Worm (Caenorhabditis elegans) whole organism, midembryonic: ENCODE data around the gene C54G7.1.

Source experiments
- flt-1 ChIP-seq: fragments of 200-800 bp; sonication (Bioruptor generic); IDR thresholded peaks from 2 replicates; pipeline ENCODE4 v1.3.6; 2022; ENCODE audit warnings: missing genetic modification characterization, missing compliant biosample characterization
- ztf-23 ChIP-seq: fragments of 200-800 bp; sonication (Bioruptor generic); IDR thresholded peaks from 2 replicates; pipeline ENCODE4 v1.3.6; 2022; ENCODE audit warnings: missing genetic modification reagents, missing genetic modification characterization, missing compliant biosample characterization

DNA sequence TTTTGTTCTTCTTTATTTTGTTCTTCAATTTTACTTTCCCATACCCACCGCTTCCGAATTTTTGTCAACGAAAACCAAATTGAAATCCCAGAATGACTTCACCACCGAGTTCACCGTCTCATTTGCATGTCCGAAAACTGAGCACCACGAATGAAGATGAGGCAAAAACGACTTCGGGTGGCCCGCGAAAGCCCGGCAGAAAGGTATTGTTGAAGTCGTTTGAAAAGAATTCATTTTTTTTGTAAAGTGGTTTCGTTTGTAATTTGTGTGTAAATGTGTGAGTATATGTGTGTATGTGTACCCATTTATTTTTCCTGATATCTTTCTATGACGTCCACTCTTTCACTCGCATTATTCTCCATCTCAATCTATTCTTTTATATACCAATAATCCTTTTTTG lies 14.2 kb downstream of the C54G7.1 start, which contains the start of gene C38C5.1:
- TF ChIP-seq flt-1 (GFP tag; lab: Robert Waterston, UW) (no peak), ztf-23 (GFP tag; lab: Robert Waterston, UW) (no peak)
